Worm (Caenorhabditis elegans) whole organism, young adult: Measurements from ENCODE around the gene sdhd-1.

Experiments
- B0035.1 ChIP-seq: sonication (generic microtip); optimal IDR thresholded peaks from 2 replicates; lab custom pipeline; 2016; ENCODE audit warnings: missing genetic modification characterization, mild to moderate bottlenecking, missing compliant biosample characterization, missing genotype, missing genetic modification reagents
- D2030.7 ChIP-seq: fragments of 200-800 bp; sonication (Bioruptor generic); IDR thresholded peaks from 2 replicates; pipeline ENCODE4 v1.3.6; 2022; ENCODE audit warnings: missing genetic modification reagents, missing genetic modification characterization, missing compliant biosample characterization
- F23B12.7 ChIP-seq: sonication (generic microtip); optimal IDR thresholded peaks from 2 replicates; lab custom pipeline; 2017; ENCODE audit warnings: missing genetic modification characterization, mild to moderate bottlenecking, missing compliant biosample characterization, antibody characterized with exemption, moderate library complexity; ENCODE audit not compliant: insufficient read depth
- F33H1.4 ChIP-seq: fragments of 200-800 bp; sonication (Bioruptor generic); IDR thresholded peaks from 2 replicates; pipeline ENCODE4 v1.3.6; 2022; ENCODE audit warnings: missing genetic modification reagents, missing genetic modification characterization, missing compliant biosample characterization
- F55B11.4 ChIP-seq: sonication (generic microtip); optimal IDR thresholded peaks from 2 replicates; lab custom pipeline; 2016; ENCODE audit warnings: missing compliant biosample characterization, missing genetic modification characterization, borderline replicate concordance; ENCODE audit not compliant: insufficient read depth
- K12H6.12 ChIP-seq: fragments of 200-800 bp; sonication (Bioruptor generic); optimal IDR thresholded peaks from 2 replicates; lab custom pipeline; 2018; ENCODE audit warnings: mild to moderate bottlenecking, missing genetic modification characterization, missing compliant biosample characterization
- T07F8.4 ChIP-seq: sonication (generic microtip); optimal IDR thresholded peaks from 2 replicates; lab custom pipeline; 2016; ENCODE audit warnings: mild to moderate bottlenecking, missing genetic modification characterization, moderate library complexity, missing compliant biosample characterization
- akir-1 ChIP-seq: fragments of 200-800 bp; sonication (Bioruptor generic); optimal IDR thresholded peaks from 2 replicates; lab custom pipeline; 2018; ENCODE audit warnings: mild to moderate bottlenecking, missing genetic modification characterization, moderate library complexity, missing compliant biosample characterization
- ama-1 ChIP-seq, 3 experiments: fragments of 150-350 bp in 1 of 3; sonication (generic microtip) in 2 of 3; optimal IDR thresholded peaks; 2 replicates each; lab custom pipeline; 2014 to 2018; ENCODE audit warnings: missing biosample characterization in 2 of 3, missing genetic modification characterization in 2 of 3, missing genetic modification reagents in 2 of 3
- aptf-3 ChIP-seq: fragments of 200-800 bp; sonication (Bioruptor generic); IDR thresholded peaks from 2 replicates; pipeline ENCODE4 v1.3.6; 2022; ENCODE audit warnings: missing genetic modification characterization, missing compliant biosample characterization
- atf-7 ChIP-seq: sonication (generic microtip); optimal IDR thresholded peaks from 2 replicates; lab custom pipeline; 2017; ENCODE audit warnings: mild to moderate bottlenecking, missing genetic modification characterization, missing compliant biosample characterization
- attf-5 ChIP-seq: fragments of 200-800 bp; sonication (Bioruptor generic); optimal IDR thresholded peaks from 2 replicates; lab custom pipeline; 2018; ENCODE audit warnings: mild to moderate bottlenecking, missing genetic modification characterization, missing compliant biosample characterization
- attf-6 ChIP-seq: fragments of 200-800 bp; sonication (Bioruptor generic); IDR thresholded peaks from 2 replicates; pipeline ENCODE4 v1.3.6; 2022; ENCODE audit warnings: missing genetic modification reagents, missing genetic modification characterization, missing compliant biosample characterization
- cebp-1 ChIP-seq, 2 experiments: fragments of 200-800 bp in 1 of 2; sonication (Bioruptor generic) in 1 of 2; sonication (generic microtip) in 1 of 2; IDR thresholded peaks in 1 of 2; optimal IDR thresholded peaks in 1 of 2; 2 replicates each; pipeline versions ENCODE4 v1.3.6 to Lab custom; 2017 to 2022; ENCODE audit warnings: missing compliant biosample characterization in 2 of 2, missing genetic modification characterization in 2 of 2, mild to moderate bottlenecking in 1 of 2, missing genetic modification reagents in 1 of 2, moderate library complexity in 1 of 2
- ceh-27 ChIP-seq: fragments of 200-800 bp; sonication (Bioruptor generic); optimal IDR thresholded peaks from 2 replicates; lab custom pipeline; 2018; ENCODE audit warnings: mild to moderate bottlenecking, missing genetic modification characterization, moderate library complexity, missing compliant biosample characterization
- ceh-40 ChIP-seq: fragments of 200-800 bp; sonication (Bioruptor generic); IDR thresholded peaks from 2 replicates; pipeline ENCODE4 v1.3.6; 2022; ENCODE audit warnings: missing genetic modification characterization, missing compliant biosample characterization
- ceh-79 ChIP-seq: sonication (generic microtip); optimal IDR thresholded peaks from 2 replicates; lab custom pipeline; 2017; ENCODE audit warnings: mild to moderate bottlenecking, missing genetic modification characterization, missing compliant biosample characterization
- dpl-1 ChIP-seq: fragments of 150-350 bp; optimal IDR thresholded peaks from 2 replicates; lab custom pipeline; 2014; ENCODE audit warnings: missing biosample characterization, missing genetic modification reagents, missing genetic modification characterization
- ekl-4 ChIP-seq: fragments of 200-800 bp; sonication (Bioruptor generic); IDR thresholded peaks from 2 replicates; pipeline ENCODE4 v1.3.6; 2022; ENCODE audit warnings: missing genetic modification reagents, missing genetic modification characterization, missing compliant biosample characterization
- hlh-12 ChIP-seq: sonication (generic microtip); optimal IDR thresholded peaks from 2 replicates; lab custom pipeline; 2016; ENCODE audit warnings: missing genetic modification characterization, missing compliant biosample characterization
- lag-1 ChIP-seq: fragments of 200-800 bp; sonication (Bioruptor generic); IDR thresholded peaks from 2 replicates; pipeline ENCODE4 v1.3.6; 2022; ENCODE audit warnings: missing genetic modification reagents, missing genetic modification characterization, missing compliant biosample characterization
- let-607 ChIP-seq, 2 experiments: fragments of 200-800 bp in 1 of 2; sonication (Bioruptor generic) in 1 of 2; sonication (generic microtip) in 1 of 2; optimal IDR thresholded peaks; 2 replicates each; lab custom pipeline; 2016 to 2018; ENCODE audit warnings: mild to moderate bottlenecking in 2 of 2, missing compliant biosample characterization in 2 of 2, missing genetic modification characterization in 2 of 2, moderate library complexity in 2 of 2, missing genotype in 1 of 2
- lin-26 ChIP-seq: fragments of 200-800 bp; sonication (Bioruptor generic); IDR thresholded peaks from 2 replicates; pipeline ENCODE4 v1.3.6; 2022; ENCODE audit warnings: missing genetic modification reagents, missing genetic modification characterization, missing compliant biosample characterization
- lin-35 ChIP-seq, 3 experiments: fragments of 150-350 bp in 2 of 3; sonication (generic microtip) in 1 of 3; optimal IDR thresholded peaks; 2 replicates each; lab custom pipeline; 2014 to 2018; ENCODE audit warnings: missing biosample characterization in 3 of 3, missing genetic modification characterization in 3 of 3, missing genetic modification reagents in 3 of 3
- lin-40 ChIP-seq: sonication (generic microtip); optimal IDR thresholded peaks from 2 replicates; lab custom pipeline; 2016; ENCODE audit warnings: missing genetic modification characterization, mild to moderate bottlenecking, missing compliant biosample characterization, missing genotype, missing genetic modification reagents
- lin-54 ChIP-seq: fragments of 200-800 bp; sonication (Bioruptor generic); optimal IDR thresholded peaks from 2 replicates; lab custom pipeline; 2018; ENCODE audit warnings: mild to moderate bottlenecking, missing genetic modification characterization, missing compliant biosample characterization
- lsl-1 ChIP-seq: fragments of 200-800 bp; sonication (Bioruptor generic); optimal IDR thresholded peaks from 2 replicates; lab custom pipeline; 2018; ENCODE audit warnings: mild to moderate bottlenecking, missing genetic modification characterization, moderate library complexity, missing compliant biosample characterization
- madf-3 ChIP-seq: fragments of 200-800 bp; sonication (Bioruptor generic); IDR thresholded peaks from 2 replicates; pipeline ENCODE4 v1.3.6; 2022; ENCODE audit warnings: missing genetic modification reagents, missing genetic modification characterization, missing compliant biosample characterization
- mcd-1 ChIP-seq: fragments of 200-800 bp; sonication (Bioruptor generic); IDR thresholded peaks from 2 replicates; pipeline ENCODE4 v1.3.6; 2022; ENCODE audit warnings: missing genetic modification reagents, missing genetic modification characterization, missing compliant biosample characterization
- nfyb-1 ChIP-seq: fragments of 200-800 bp; sonication (Bioruptor generic); IDR thresholded peaks from 2 replicates; pipeline ENCODE4 v1.3.6; 2022; ENCODE audit warnings: missing genetic modification reagents, missing genetic modification characterization, missing compliant biosample characterization
- pbrm-1 ChIP-seq: fragments of 200-800 bp; sonication (Bioruptor generic); IDR thresholded peaks from 2 replicates; pipeline ENCODE4 v1.3.6; 2022; ENCODE audit warnings: missing genetic modification reagents, missing genetic modification characterization, missing compliant biosample characterization
- pha-4 ChIP-seq: fragments of 150-350 bp; sonication (generic microtip); optimal IDR thresholded peaks from 2 replicates; lab custom pipeline; 2014; ENCODE audit warnings: missing biosample characterization, missing genetic modification reagents, missing genetic modification characterization
- rcor-1 ChIP-seq: fragments of 200-800 bp; sonication (Bioruptor generic); IDR thresholded peaks from 2 replicates; pipeline ENCODE4 v1.3.6; 2022; ENCODE audit warnings: missing genetic modification reagents, missing genetic modification characterization, missing compliant biosample characterization
- repo-1 ChIP-seq: sonication (generic microtip); optimal IDR thresholded peaks from 2 replicates; lab custom pipeline; 2017; ENCODE audit warnings: mild to moderate bottlenecking, missing genetic modification characterization, missing compliant biosample characterization
- sea-2 ChIP-seq: fragments of 200-800 bp; sonication (Bioruptor generic); IDR thresholded peaks from 2 replicates; pipeline ENCODE4 v1.3.6; 2022; ENCODE audit warnings: missing genetic modification characterization, missing compliant biosample characterization
- snpc-4 ChIP-seq, 5 experiments: fragments of 150-350 bp in 1 of 5; sonication (generic microtip) in 4 of 5; optimal IDR thresholded peaks; 2 replicates each; lab custom pipeline; 2014 to 2018; ENCODE audit warnings: missing genetic modification characterization in 5 of 5, missing biosample characterization in 3 of 5, antibody characterized with exemption in 2 of 5, mild to moderate bottlenecking in 2 of 5, missing compliant biosample characterization in 2 of 5, missing genotype in 2 of 5, moderate library complexity in 2 of 5, missing genetic modification reagents in 1 of 5
- somi-1 ChIP-seq: fragments of 200-800 bp; sonication (Bioruptor generic); optimal IDR thresholded peaks from 2 replicates; lab custom pipeline; 2018; ENCODE audit warnings: mild to moderate bottlenecking, missing genetic modification characterization, missing compliant biosample characterization
- tbx-9 ChIP-seq: sonication (generic microtip); optimal IDR thresholded peaks from 2 replicates; lab custom pipeline; 2016; ENCODE audit warnings: borderline replicate concordance, missing genetic modification characterization, inconsistent platforms, missing compliant biosample characterization
- xnd-1 ChIP-seq: sonication (generic microtip); optimal IDR thresholded peaks from 2 replicates; lab custom pipeline; 2016; ENCODE audit warnings: missing genotype, missing genetic modification reagents, missing genetic modification characterization, missing compliant biosample characterization
- zfh-2 ChIP-seq: fragments of 200-800 bp; sonication (Bioruptor generic); conservative IDR thresholded peaks from 2 replicates; pipeline ENCODE4 v1.3.6; 2022; ENCODE audit warnings: missing genetic modification reagents, missing genetic modification characterization, missing compliant biosample characterization
- ztf-18 ChIP-seq: sonication (generic microtip); optimal IDR thresholded peaks from 2 replicates; lab custom pipeline; 2016; ENCODE audit warnings: missing genotype, mild to moderate bottlenecking, missing genetic modification characterization, missing compliant biosample characterization
- ztf-22 ChIP-seq: fragments of 200-800 bp; sonication (Bioruptor generic); optimal IDR thresholded peaks from 2 replicates; lab custom pipeline; 2018; ENCODE audit warnings: mild to moderate bottlenecking, missing genetic modification characterization, moderate library complexity, missing compliant biosample characterization
- ztf-26 ChIP-seq: sonication (generic microtip); optimal IDR thresholded peaks from 2 replicates; lab custom pipeline; 2017; ENCODE audit warnings: missing genetic modification characterization, missing compliant biosample characterization
- ztf-6 ChIP-seq: fragments of 200-800 bp; sonication (Bioruptor generic); IDR thresholded peaks from 2 replicates; pipeline ENCODE4 v1.3.6; 2022; ENCODE audit warnings: missing genetic modification reagents, missing genetic modification characterization, missing compliant biosample characterization

The sdhd-1 gene

ce11 chrII:11042878-11043331, 6.8 kb downstream of the sdhd-1 start (continued):
- peak in 1 of 3 experiments; percentile 7 for TF ChIP-seq lin-35 (GFP tag; optimal IDR thresholded peaks at IDR 0.05; lab: Kevin White, UChicago)
- TF ChIP-seq cebp-1 (GFP tag; IDR thresholded peaks at IDR 0.05; lab: Robert Waterston, UW) = no peak
- peak; percentile 80 for TF ChIP-seq cebp-1 (tag; optimal IDR thresholded peaks at IDR 0.05; lab: Kevin White, UChicago)
- TF ChIP-seq ztf-18 (tag; lab: Kevin White, UChicago) = peak; percentile 52
- no peak for TF ChIP-seq aptf-3 (GFP tag; lab: Robert Waterston, UW)
- no peak for TF ChIP-seq ama-1 (optimal IDR thresholded peaks at IDR 0.05; lab: Kevin White, UChicago)
- TF ChIP-seq ama-1 (GFP tag; optimal IDR thresholded peaks at IDR 0.05; lab: Kevin White, UChicago) = peak; percentile 13 to 67
- no peak for TF ChIP-seq repo-1 (tag; lab: Kevin White, UChicago)
- TF ChIP-seq lag-1 = no peak
- peak; percentile 66 for TF ChIP-seq ceh-27 (GFP tag; lab: Kevin White, UChicago)
- TF ChIP-seq D2030.7 (GFP tag; lab: Robert Waterston, UW) = no peak
- TF ChIP-seq ceh-79 (tag; lab: Kevin White, UChicago) = no peak
- no peak for TF ChIP-seq dpl-1
- TF ChIP-seq ekl-4 (GFP tag; lab: Robert Waterston, UW) = 0 out of 2 replicates have a peak, but pooled peaks have one; percentile 32
- TF ChIP-seq pha-4 = no peak
- no peak for TF ChIP-seq sea-2 (GFP tag; lab: Robert Waterston, UW)
- TF ChIP-seq F55B11.4 = no peak
- no peak for TF ChIP-seq T07F8.4 (tag; lab: Kevin White, UChicago)
- TF ChIP-seq ztf-26 (tag; lab: Kevin White, UChicago) = peak; percentile 22
- peak; percentile 29 for TF ChIP-seq F23B12.7 (tag; lab: Kevin White, UChicago)
- no peak for TF ChIP-seq B0035.1 (tag; lab: Kevin White, UChicago)
- TF ChIP-seq atf-7 (tag; lab: Kevin White, UChicago) = peak; percentile 4
- no peak for TF ChIP-seq attf-6
- TF ChIP-seq F33H1.4 (GFP tag; lab: Robert Waterston, UW) = no peak
- TF ChIP-seq K12H6.12 (tag; lab: Kevin White, UChicago) = peak; percentile 74
- no peak for TF ChIP-seq akir-1 (GFP tag; lab: Kevin White, UChicago)
- no peak for TF ChIP-seq xnd-1 (tag; lab: Kevin White, UChicago)
- peak; percentile 23; the same call in 1 of the 2 replicates for TF ChIP-seq rcor-1 (GFP tag; lab: Robert Waterston, UW)
- TF ChIP-seq lsl-1 (GFP tag; lab: Kevin White, UChicago) = no peak
- 0 out of 2 replicates have a peak, but pooled peaks have one; percentile 21 for TF ChIP-seq pbrm-1
- TF ChIP-seq nfyb-1 (GFP tag; lab: Robert Waterston, UW) = no peak
- TF ChIP-seq, all 124 proteins: peak for 40

ce11 chrII:11041846-11042262, 7.9 kb downstream of the sdhd-1 start:
- TF ChIP-seq attf-5 (GFP tag; lab: Kevin White, UChicago) = peak; percentile 36
- TF ChIP-seq ztf-6 = no peak
- peak; percentile 10 for TF ChIP-seq atf-7 (tag; lab: Kevin White, UChicago)
- no peak for TF ChIP-seq snpc-4 (GFP tag; optimal IDR thresholded peaks at IDR 0.05; lab: Kevin White, UChicago)
- peak in 2 of 4 experiments; percentile 5 to 11 for TF ChIP-seq snpc-4 (tag; optimal IDR thresholded peaks at IDR 0.05; lab: Kevin White, UChicago)
- no peak for TF ChIP-seq rcor-1 (GFP tag; lab: Robert Waterston, UW)
- 0 out of 2 replicates have a peak, but pooled peaks have one; percentile 24 for TF ChIP-seq mcd-1 (GFP tag; lab: Robert Waterston, UW)
- TF ChIP-seq tbx-9 (tag; lab: Kevin White, UChicago) = no peak
- TF ChIP-seq hlh-12 (tag; lab: Kevin White, UChicago) = no peak
- peak in 1 of 3 experiments; percentile 25 for TF ChIP-seq lin-35 (GFP tag; optimal IDR thresholded peaks at IDR 0.05; lab: Kevin White, UChicago)
- peak; percentile 31; the same call in 1 of the 2 replicates for TF ChIP-seq zfh-2 (GFP tag; lab: Robert Waterston, UW)
- no peak for TF ChIP-seq let-607 (tag; optimal IDR thresholded peaks at IDR 0.05; lab: Kevin White, UChicago)
- TF ChIP-seq lin-40 (tag; lab: Kevin White, UChicago) = peak; percentile 8
- no peak for TF ChIP-seq ztf-22 (GFP tag; lab: Kevin White, UChicago)
- peak; percentile 15 for TF ChIP-seq K12H6.12 (tag; lab: Kevin White, UChicago)
- TF ChIP-seq madf-3 (GFP tag; lab: Robert Waterston, UW) = 0 out of 2 replicates have a peak, but pooled peaks have one; percentile 44
- TF ChIP-seq lin-26 = 0 out of 2 replicates have a peak, but pooled peaks have one; percentile 24
- no peak for TF ChIP-seq ceh-40 (GFP tag; lab: Robert Waterston, UW)
- TF ChIP-seq pbrm-1 = 0 out of 2 replicates have a peak, but pooled peaks have one; percentile 33
- TF ChIP-seq cebp-1 (GFP tag; IDR thresholded peaks at IDR 0.05; lab: Robert Waterston, UW) = no peak
- peak; percentile 18 for TF ChIP-seq cebp-1 (tag; optimal IDR thresholded peaks at IDR 0.05; lab: Kevin White, UChicago)
- no peak for TF ChIP-seq somi-1 (GFP tag; lab: Kevin White, UChicago)
- TF ChIP-seq lin-54 (GFP tag; lab: Kevin White, UChicago) = no peak
